Fruit fly (Drosophila melanogaster) whole organism, embryonic: ENCODE measurements around the gene Cdc7.

ENCODE experiments used
- ATbp ChIP-seq: fragments of 200-800 bp; sonication (Bioruptor generic); optimal IDR thresholded peaks from 2 replicates; lab custom pipeline; 2017; ENCODE audit warnings: missing biosample characterization, mild to moderate bottlenecking, missing genetic modification characterization, missing genetic modification reagents
- Abd-B ChIP-seq: fragments of 200-800 bp; sonication (Bioruptor generic); optimal IDR thresholded peaks from 2 replicates; lab custom pipeline; 2018; ENCODE audit warnings: missing biosample characterization, mild to moderate bottlenecking, missing genetic modification characterization, moderate library complexity
- Atf-2 ChIP-seq: fragments of 200-800 bp; sonication (Bioruptor generic); optimal IDR thresholded peaks from 2 replicates; lab custom pipeline; 2016; ENCODE audit warnings: missing biosample characterization, missing genetic modification characterization
- B-H2 ChIP-seq: fragments of 200-800 bp; sonication (Bioruptor generic); optimal IDR thresholded peaks from 2 replicates; lab custom pipeline; 2018; ENCODE audit warnings: missing biosample characterization, mild to moderate bottlenecking, missing genetic modification characterization
- BEAF-32 ChIP-seq: fragments of 200-800 bp; sonication (Bioruptor generic); optimal IDR thresholded peaks from 3 replicates; lab custom pipeline; 2017; ENCODE audit warnings: missing biosample characterization, missing genetic modification characterization, mild to moderate bottlenecking, moderate library complexity, missing genetic modification reagents
- CG10654 ChIP-seq: fragments of 200-800 bp; sonication (Bioruptor generic); optimal IDR thresholded peaks from 2 replicates; lab custom pipeline; 2016; ENCODE audit warnings: missing biosample characterization, missing genetic modification characterization
- CG11560 ChIP-seq: fragments of 200-800 bp; sonication (Bioruptor generic); IDR thresholded peaks from 3 replicates; pipeline ENCODE4 v1.3.6; 2022; ENCODE audit warnings: missing biosample characterization, missing genetic modification characterization
- CG11696 ChIP-seq: fragments of 200-800 bp; sonication (Bioruptor generic); IDR thresholded peaks from 2 replicates; pipeline ENCODE4 v1.3.6; 2022; ENCODE audit warnings: missing biosample characterization, missing genetic modification characterization
- CG12071 ChIP-seq: fragments of 200-800 bp; sonication (Bioruptor generic); optimal IDR thresholded peaks from 3 replicates; lab custom pipeline; 2018; ENCODE audit warnings: missing biosample characterization, mild to moderate bottlenecking, missing genetic modification characterization
- CG12155 ChIP-seq: fragments of 200-800 bp; sonication (Bioruptor generic); optimal IDR thresholded peaks from 3 replicates; lab custom pipeline; 2016; ENCODE audit warnings: missing biosample characterization, missing genetic modification characterization
- CG12219 ChIP-seq: fragments of 200-800 bp; sonication (Bioruptor generic); optimal IDR thresholded peaks from 3 replicates; lab custom pipeline; 2018; ENCODE audit warnings: missing biosample characterization, mild to moderate bottlenecking, missing genetic modification characterization
- CG13894 ChIP-seq: fragments of 200-800 bp; sonication (Bioruptor generic); optimal IDR thresholded peaks from 3 replicates; lab custom pipeline; 2018; ENCODE audit warnings: missing biosample characterization, mild to moderate bottlenecking, missing genetic modification characterization, moderate library complexity
- CG15269 ChIP-seq: fragments of 200-800 bp; sonication (Bioruptor generic); optimal IDR thresholded peaks from 2 replicates; lab custom pipeline; 2018; ENCODE audit warnings: missing biosample characterization, mild to moderate bottlenecking, missing genetic modification characterization, moderate library complexity
- CG17568 ChIP-seq: fragments of 200-800 bp; sonication (Bioruptor generic); optimal IDR thresholded peaks from 2 replicates; lab custom pipeline; 2018; ENCODE audit warnings: missing biosample characterization, mild to moderate bottlenecking, missing genetic modification characterization, moderate library complexity
- CG17802 ChIP-seq: fragments of 200-800 bp; sonication (Bioruptor generic); optimal IDR thresholded peaks from 2 replicates; lab custom pipeline; 2018; ENCODE audit warnings: missing biosample characterization, mild to moderate bottlenecking, missing genetic modification characterization, moderate library complexity
- CG2202 ChIP-seq: fragments of 200-800 bp; sonication (Bioruptor generic); optimal IDR thresholded peaks from 2 replicates; lab custom pipeline; 2018; ENCODE audit warnings: missing biosample characterization, mild to moderate bottlenecking, missing genetic modification characterization
- CG2678 ChIP-seq: fragments of 200-800 bp; sonication (Bioruptor generic); optimal IDR thresholded peaks from 3 replicates; lab custom pipeline; 2019; ENCODE audit warnings: missing biosample characterization, mild to moderate bottlenecking, missing genetic modification characterization, moderate library complexity
- CG3726 ChIP-seq: fragments of 200-800 bp; sonication (Bioruptor generic); IDR thresholded peaks from 3 replicates; pipeline ENCODE4, ENCODE4 v1.3.6; 2022; ENCODE audit warnings: missing biosample characterization, missing genetic modification characterization
- CG4328 ChIP-seq: fragments of 200-800 bp; sonication (Bioruptor generic); optimal IDR thresholded peaks from 3 replicates; lab custom pipeline; 2017; ENCODE audit warnings: missing biosample characterization, missing genetic modification reagents, missing genetic modification characterization
- CG4617 ChIP-seq: fragments of 200-800 bp; sonication (Bioruptor generic); optimal IDR thresholded peaks from 3 replicates; lab custom pipeline; 2016; ENCODE audit warnings: missing biosample characterization, missing genetic modification characterization, borderline replicate concordance
- CG4730 ChIP-seq: fragments of 200-800 bp; sonication (Bioruptor generic); IDR thresholded peaks from 2 replicates; pipeline ENCODE4 v1.3.6; 2022; ENCODE audit warnings: missing biosample characterization, missing genetic modification characterization
- CG4820 ChIP-seq: fragments of 200-800 bp; sonication (Bioruptor generic); optimal IDR thresholded peaks from 3 replicates; lab custom pipeline; 2016; ENCODE audit warnings: missing biosample characterization, missing genetic modification characterization
- CG4854 ChIP-seq: fragments of 200-800 bp; sonication (Bioruptor generic); optimal IDR thresholded peaks from 2 replicates; lab custom pipeline; 2016; ENCODE audit warnings: missing biosample characterization, missing genetic modification characterization, inconsistent platforms
- CG6689 ChIP-seq: fragments of 200-800 bp; sonication (Bioruptor generic); IDR thresholded peaks from 2 replicates; pipeline ENCODE4 v1.3.6; 2022; ENCODE audit warnings: missing biosample characterization, missing genetic modification characterization
- CG8924 ChIP-seq: fragments of 200-800 bp; optimal IDR thresholded peaks from 3 replicates; lab custom pipeline; 2019; ENCODE audit warnings: missing biosample characterization, mild to moderate bottlenecking, missing genetic modification characterization, moderate library complexity
- CG8944 ChIP-seq: fragments of 200-800 bp; sonication (Bioruptor generic); optimal IDR thresholded peaks from 3 replicates; lab custom pipeline; 2016; ENCODE audit warnings: missing biosample characterization, missing genetic modification characterization
- CG9932 ChIP-seq: fragments of 200-800 bp; sonication (Bioruptor generic); IDR thresholded peaks from 2 replicates; pipeline ENCODE4 v1.3.6; 2022; ENCODE audit warnings: missing biosample characterization, missing genetic modification characterization
- D19B ChIP-seq: fragments of 200-800 bp; sonication (Bioruptor generic); optimal IDR thresholded peaks from 2 replicates; lab custom pipeline; 2017; ENCODE audit warnings: missing biosample characterization, mild to moderate bottlenecking, missing genetic modification characterization
- Dp ChIP-seq: fragments of 200-800 bp; sonication (Bioruptor generic); optimal IDR thresholded peaks from 2 replicates; lab custom pipeline; 2018; ENCODE audit warnings: missing biosample characterization, mild to moderate bottlenecking, missing genetic modification characterization, moderate library complexity
- Fer3 ChIP-seq: fragments of 200-800 bp; sonication (Bioruptor generic); optimal IDR thresholded peaks from 2 replicates; lab custom pipeline; 2018; ENCODE audit warnings: missing biosample characterization, mild to moderate bottlenecking, missing genetic modification characterization, moderate library complexity
- Hand ChIP-seq: fragments of 200-800 bp; sonication (Bioruptor generic); optimal IDR thresholded peaks from 2 replicates; lab custom pipeline; 2017; ENCODE audit warnings: mild to moderate bottlenecking, missing biosample characterization, missing genetic modification reagents, missing genetic modification characterization
- Hey ChIP-seq: fragments of 200-800 bp; sonication (Bioruptor generic); optimal IDR thresholded peaks from 3 replicates; lab custom pipeline; 2018; ENCODE audit warnings: missing biosample characterization, mild to moderate bottlenecking, missing genetic modification characterization
- MTF-1 ChIP-seq: fragments of 200-800 bp; sonication (Bioruptor generic); optimal IDR thresholded peaks from 2 replicates; lab custom pipeline; 2018; ENCODE audit warnings: missing biosample characterization, mild to moderate bottlenecking, missing genetic modification characterization, borderline replicate concordance
- Meics ChIP-seq: fragments of 200-800 bp; sonication (Bioruptor generic); optimal IDR thresholded peaks from 2 replicates; lab custom pipeline; 2017; ENCODE audit warnings: missing biosample characterization, mild to moderate bottlenecking, missing genetic modification characterization
- Poxn ChIP-seq: fragments of 200-800 bp; sonication (Bioruptor generic); IDR thresholded peaks from 2 replicates; pipeline ENCODE4 v1.3.6; 2022; ENCODE audit warnings: missing biosample characterization, missing genetic modification characterization
- Rfx ChIP-seq: fragments of 200-800 bp; sonication (Bioruptor generic); IDR thresholded peaks from 2 replicates; pipeline ENCODE4 v1.3.6; 2022; ENCODE audit warnings: missing biosample characterization, missing genetic modification characterization
- ab ChIP-seq: fragments of 200-800 bp; sonication (Bioruptor generic); optimal IDR thresholded peaks from 2 replicates; lab custom pipeline; 2016; ENCODE audit warnings: missing biosample characterization, missing genetic modification characterization
- ase ChIP-seq: fragments of 200-800 bp; sonication (Bioruptor generic); IDR thresholded peaks from 3 replicates; pipeline ENCODE4 v1.3.6; 2022; ENCODE audit warnings: missing biosample characterization, missing genetic modification characterization
- bcd ChIP-seq: fragments of 200-800 bp; sonication (Bioruptor generic); optimal IDR thresholded peaks from 2 replicates; lab custom pipeline; 2017; ENCODE audit warnings: missing biosample characterization, mild to moderate bottlenecking, missing genetic modification characterization
- crc ChIP-seq: fragments of 200-800 bp; sonication (Bioruptor generic); optimal IDR thresholded peaks from 2 replicates; lab custom pipeline; 2016; ENCODE audit warnings: missing biosample characterization, missing genetic modification characterization
- crp ChIP-seq, 2 experiments: fragments of 200-800 bp; sonication (Bioruptor generic); optimal IDR thresholded peaks; 2 replicates in 1 of 2; 3 replicates in 1 of 2; lab custom pipeline; 2017; ENCODE audit warnings: missing biosample characterization in 2 of 2, missing genetic modification characterization in 2 of 2, mild to moderate bottlenecking in 1 of 2, moderate library complexity in 1 of 2
- exex ChIP-seq: fragments of 200-800 bp; sonication (Bioruptor generic); optimal IDR thresholded peaks from 4 replicates; lab custom pipeline; 2018; ENCODE audit warnings: missing biosample characterization, mild to moderate bottlenecking, missing genetic modification characterization, moderate library complexity
- gfzf ChIP-seq: fragments of 200-800 bp; sonication (Bioruptor generic); optimal IDR thresholded peaks from 2 replicates; lab custom pipeline; 2016; ENCODE audit warnings: missing biosample characterization, mild to moderate bottlenecking, missing genetic modification characterization, moderate library complexity
- kah ChIP-seq: fragments of 200-800 bp; sonication (Bioruptor generic); optimal IDR thresholded peaks from 2 replicates; lab custom pipeline; 2018; ENCODE audit warnings: missing biosample characterization, mild to moderate bottlenecking, missing genetic modification characterization
- ro ChIP-seq: fragments of 200-800 bp; sonication (Bioruptor generic); IDR thresholded peaks from 2 replicates; pipeline ENCODE4 v1.3.6; 2022; ENCODE audit warnings: missing biosample characterization, missing genetic modification characterization
- sens ChIP-seq: fragments of 200-800 bp; sonication (Bioruptor generic); peaks from one replicate; lab custom pipeline; 2016; ENCODE audit warnings: missing biosample characterization, missing genetic modification characterization
- stc ChIP-seq: fragments of 200-800 bp; sonication (Bioruptor generic); IDR thresholded peaks from 2 replicates; pipeline ENCODE4 v1.3.6; 2022; ENCODE audit warnings: missing biosample characterization, missing genetic modification characterization
- unpg ChIP-seq: fragments of 200-800 bp; sonication (Bioruptor generic); optimal IDR thresholded peaks from 3 replicates; lab custom pipeline; 2018; ENCODE audit warnings: missing biosample characterization, mild to moderate bottlenecking, missing genetic modification characterization, moderate library complexity
- vfl ChIP-seq: fragments of 200-800 bp; sonication (Bioruptor generic); optimal IDR thresholded peaks from 2 replicates; lab custom pipeline; 2016; ENCODE audit warnings: missing biosample characterization, missing genetic modification characterization

Cdc7 gene

dm6 chrX:6656023-6656594 lies 1.8 kb downstream of the Cdc7 start (continued):
- peak; percentile 74 for TF ChIP-seq exex (tag; lab: Kevin White, UChicago)
- TF ChIP-seq CG11560 (tag; lab: Robert Waterston, UW), result peak; percentile 70
- 0 out of 2 replicates have a peak, but pooled peaks have one; percentile 53 for TF ChIP-seq ro
- TF ChIP-seq CG12155 (GFP tag; lab: Kevin White, UChicago), result peak; percentile 76
- peak; percentile 20 for TF ChIP-seq ab (GFP tag; lab: Kevin White, UChicago)
- peak; percentile 77 for TF ChIP-seq CG4820
- no peak for TF ChIP-seq gfzf
- TF ChIP-seq Meics (GFP tag; lab: Kevin White, UChicago), result peak; percentile 89
- peak; percentile 9 for TF ChIP-seq CG2202 (tag; lab: Kevin White, UChicago)
- TF ChIP-seq CG8924, result peak; percentile 86
- TF ChIP-seq B-H2 (GFP tag; lab: Kevin White, UChicago), result peak; percentile 17
- TF ChIP-seq ase, result 0 out of 3 replicates have a peak, but pooled peaks have one; percentile 32
- peak; percentile 81 for TF ChIP-seq ATbp (GFP tag; lab: Kevin White, UChicago)
- no peak for TF ChIP-seq Hey (tag; lab: Kevin White, UChicago)
- TF ChIP-seq CG4328, result peak; percentile 69
- TF ChIP-seq CG4617 (GFP tag; lab: Kevin White, UChicago), result peak; percentile 40
- TF ChIP-seq CG9932 (GFP tag; lab: Robert Waterston, UW), result peak; percentile 76
- TF ChIP-seq CG13894 (tag; lab: Kevin White, UChicago), result peak; percentile 49
- peak; percentile 72 for TF ChIP-seq vfl (GFP tag; lab: Kevin White, UChicago)
- peak; percentile 78 for TF ChIP-seq unpg (GFP tag; lab: Kevin White, UChicago)
- peak; percentile 78 for TF ChIP-seq CG12071
- TF ChIP-seq crc (GFP tag; lab: Kevin White, UChicago), result peak; percentile 78
- peak; percentile 81 for TF ChIP-seq Fer3 (tag; lab: Kevin White, UChicago)
- TF ChIP-seq Atf-2 (GFP tag; lab: Kevin White, UChicago), result peak; percentile 81
- peak; percentile 58; the same call in 1 of the 3 replicates for TF ChIP-seq CG3726 (GFP tag; lab: Robert Waterston, UW)
- TF ChIP-seq Hand (GFP tag; lab: Kevin White, UChicago), result peak; percentile 74
- peak; percentile 86 for TF ChIP-seq Rfx
- TF ChIP-seq CG11696, result peak; percentile 64
- peak; percentile 63 for TF ChIP-seq CG17568
- peak; percentile 77 for TF ChIP-seq stc (GFP tag; lab: Robert Waterston, UW)
- peak; percentile 59 for TF ChIP-seq kah (GFP tag; lab: Kevin White, UChicago)
- TF ChIP-seq Poxn, result peak; percentile 55; the same call in 1 of the 2 replicates
- TF ChIP-seq D19B (GFP tag; lab: Kevin White, UChicago), result peak; percentile 77
- TF ChIP-seq CG4854 (GFP tag; lab: Kevin White, UChicago), result peak; percentile 80
- TF ChIP-seq BEAF-32, result no peak
- peak; percentile 90 for TF ChIP-seq CG2678 (tag; lab: Kevin White, UChicago)
- TF ChIP-seq CG4730 (GFP tag; lab: Robert Waterston, UW), result peak; percentile 59
- peak; percentile 40 for TF ChIP-seq CG17802 (tag; lab: Kevin White, UChicago)
- peak; percentile 57 for TF ChIP-seq CG10654 (GFP tag; lab: Kevin White, UChicago)
- TF ChIP-seq CG15269, result peak; percentile 88
- TF ChIP-seq MTF-1 (GFP tag; lab: Kevin White, UChicago), result no peak
- peak; percentile 79 for TF ChIP-seq CG12219 (GFP tag; lab: Kevin White, UChicago)
- TF ChIP-seq crp (GFP tag; optimal IDR thresholded peaks at IDR 0.05; lab: Kevin White, UChicago), result peak in 1 of 2 experiments; percentile 37
- TF ChIP-seq CG6689 (GFP tag; lab: Robert Waterston, UW), result peak; percentile 83
- TF ChIP-seq CG8944 (GFP tag; lab: Kevin White, UChicago), result peak; percentile 78
- TF ChIP-seq Abd-B (GFP tag; lab: Kevin White, UChicago), result peak; percentile 84
- no peak for TF ChIP-seq Dp (GFP tag; lab: Kevin White, UChicago)
- peak; percentile 82 for TF ChIP-seq bcd (GFP tag; lab: Kevin White, UChicago)
- TF ChIP-seq sens (GFP tag; lab: Kevin White, UChicago), result peak; percentile 96
